Fruit fly (Drosophila melanogaster): Measurements from ENCODE around the gene Mipp1.

Mipp1 gene

DNA sequence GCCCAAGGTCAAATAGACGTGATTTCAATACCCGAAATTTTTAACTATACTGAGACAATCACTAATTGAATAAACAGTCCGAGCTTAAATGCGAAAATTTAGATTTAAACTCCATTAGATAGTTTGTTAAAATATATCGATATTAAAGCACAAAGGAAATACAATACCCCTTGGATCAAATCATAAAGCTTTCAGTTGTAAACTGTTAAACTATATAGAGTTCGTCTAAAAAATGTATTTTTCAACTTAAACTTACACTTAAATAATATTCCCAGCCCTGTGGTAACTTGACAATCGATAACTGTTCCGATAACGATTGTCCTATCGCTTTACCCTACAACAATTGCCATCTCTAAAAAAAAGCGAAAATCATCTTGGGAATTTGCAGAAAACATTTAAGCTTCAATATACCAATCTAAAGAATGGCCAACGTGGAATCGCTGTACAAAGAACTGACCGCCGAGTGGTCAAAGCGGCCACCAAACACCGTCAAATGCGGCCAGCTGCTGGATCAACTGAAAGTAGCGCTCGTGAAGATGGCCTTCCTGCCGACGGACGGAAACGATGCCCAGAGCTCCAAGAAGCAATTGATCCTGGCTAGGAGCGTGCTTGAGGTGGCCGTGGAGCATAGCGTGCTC is 9.7 kb upstream of the Mipp1 start, which contains the start of gene Rpn12 (continued):
- TF ChIP-seq Fer2 (tag; optimal IDR thresholded peaks at IDR 0.05) (peak; percentile 5), CG15073 (GFP tag; optimal IDR thresholded peaks at IDR 0.05) (no peak), CG31388 (GFP tag; optimal IDR thresholded peaks at IDR 0.05) (no peak), Oaz (GFP tag; IDR thresholded peaks at IDR 0.05) (no peak), inv (GFP tag; IDR thresholded peaks at IDR 0.05; ENCODE audit: partially characterized antibody) (peak; percentile 51), MBD-R2 (GFP tag; IDR thresholded peaks at IDR 0.05) (peak; percentile 69), CG13624 (GFP tag; optimal IDR thresholded peaks at IDR 0.05) (peak; percentile 43), CG3281 (GFP tag; optimal IDR thresholded peaks at IDR 0.05) (peak; percentile 20), CG12659 (GFP tag; optimal IDR thresholded peaks at IDR 0.05) (peak; percentile 43), CG12391 (tag; optimal IDR thresholded peaks at IDR 0.05) (peak; percentile 57), CG12071 (GFP tag; optimal IDR thresholded peaks at IDR 0.05) (no peak), grn (GFP tag; optimal IDR thresholded peaks at IDR 0.05) (no peak), Lim3 (GFP tag; IDR thresholded peaks at IDR 0.05) (no peak), CG6272 (GFP tag; IDR thresholded peaks at IDR 0.05) (no peak), CG7357 (GFP tag; IDR thresholded peaks at IDR 0.05) (no peak), Ets97D (GFP tag; optimal IDR thresholded peaks at IDR 0.05) (peak; percentile 1), esg (GFP tag; conservative IDR thresholded peaks at IDR 0.05) (no peak), CG12104 (GFP tag; optimal IDR thresholded peaks at IDR 0.05) (peak; percentile 11), CG2875 (GFP tag; optimal IDR thresholded peaks at IDR 0.05) (no peak), CG14860 (GFP tag; IDR thresholded peaks at IDR 0.05; ENCODE audit: partially characterized antibody) (peak; percentile 67), mirr (GFP tag; optimal IDR thresholded peaks at IDR 0.05) (no peak), CG6683 (GFP tag; optimal IDR thresholded peaks at IDR 0.05) (no peak), lbe (GFP tag; optimal IDR thresholded peaks at IDR 0.05) (peak; percentile 27), CG12219 (GFP tag; optimal IDR thresholded peaks at IDR 0.05) (no peak), CG13123 (GFP tag; optimal IDR thresholded peaks at IDR 0.05) (no peak), Hr39 (optimal IDR thresholded peaks at IDR 0.05) (no peak), CG11696 (GFP tag; IDR thresholded peaks at IDR 0.05) (no peak), chm (GFP tag; IDR thresholded peaks at IDR 0.05) (no peak), CG13287 (GFP tag; IDR thresholded peaks at IDR 0.05; ENCODE audit: partially characterized antibody) (peak; percentile 85), unc-4 (GFP tag; IDR thresholded peaks at IDR 0.05; ENCODE audit: partially characterized antibody) (peak; percentile 83), Bteb2 (GFP tag; optimal IDR thresholded peaks at IDR 0.05) (peak; percentile 65), CG10366 (GFP tag; IDR thresholded peaks at IDR 0.05) (no peak), zen (tag; optimal IDR thresholded peaks at IDR 0.05) (peak; percentile 50), Fer1 (GFP tag; optimal IDR thresholded peaks at IDR 0.05) (peak; percentile 56), luna (GFP tag; optimal IDR thresholded peaks at IDR 0.05) (no peak), HHEX (GFP tag; optimal IDR thresholded peaks at IDR 0.05) (no peak), jing (GFP tag; optimal IDR thresholded peaks at IDR 0.05) (no peak), Dad (GFP tag; optimal IDR thresholded peaks at IDR 0.05) (no peak), Hr51 (GFP tag; optimal IDR thresholded peaks at IDR 0.05) (peak in 1 of 2 experiments; percentile 35), C15 (GFP tag; IDR thresholded peaks at IDR 0.05) (no peak), gfzf (GFP tag; optimal IDR thresholded peaks at IDR 0.05) (peak; percentile 8), sob (GFP tag; IDR thresholded peaks at IDR 0.05) (no peak), CG10654 (GFP tag; optimal IDR thresholded peaks at IDR 0.05) (no peak), Bgb (GFP tag; IDR thresholded peaks at IDR 0.05; ENCODE audit: partially characterized antibody) (peak; percentile 81), ham (GFP tag; IDR thresholded peaks at IDR 0.05) (no peak), pan (optimal IDR thresholded peaks at IDR 0.05) (no peak), pan (GFP tag; optimal IDR thresholded peaks at IDR 0.05 in 1 of 2, IDR thresholded peaks at IDR 0.05 in 1 of 2) (peak in 1 of 2 experiments; percentile 50), tll (GFP tag; optimal IDR thresholded peaks at IDR 0.05) (no peak), CG9932 (GFP tag; IDR thresholded peaks at IDR 0.05) (peak; percentile 53; the same call in 1 of the 2 replicates), Ada2b (GFP tag; IDR thresholded peaks at IDR 0.05) (no peak)
